Worm (Caenorhabditis elegans): ENCODE data around the gene ttr-7.

ce11 chrIII:598168-598567 lies 7.6 kb upstream of the ttr-7 start:
- TF ChIP-seq lin-39 (tag; optimal IDR thresholded peaks at IDR 0.05) (no peak), ZK546.5 (tag; optimal IDR thresholded peaks at IDR 0.05) (no peak), mxl-2 (GFP tag; conservative IDR thresholded peaks at IDR 0.05) (no peak), zag-1 (tag; optimal IDR thresholded peaks at IDR 0.05) (no peak), hlh-30 (tag; optimal IDR thresholded peaks at IDR 0.05; ENCODE audit: insufficient read depth) (peak; percentile 91), Y75B8A.6 (GFP tag; IDR thresholded peaks at IDR 0.05) (no peak), saeg-2 (GFP tag; IDR thresholded peaks at IDR 0.05) (no peak), dpl-1 (GFP tag; optimal IDR thresholded peaks at IDR 0.05) (no peak)

Data from whole organism, L4 larva.